Worm (Caenorhabditis elegans) whole organism, early embryonic: ENCODE results near the gene C39E9.8.

ENCODE experiments used
- B0310.2 ChIP-seq: sonication (generic microtip); optimal IDR thresholded peaks from 2 replicates; lab custom pipeline; 2016; ENCODE audit warnings: mild to moderate bottlenecking, missing genetic modification characterization, missing compliant biosample characterization
- F13C5.2 ChIP-seq: sonication (generic microtip); optimal IDR thresholded peaks from 2 replicates; lab custom pipeline; 2017; ENCODE audit warnings: mild to moderate bottlenecking, missing genetic modification characterization, inconsistent platforms, missing compliant biosample characterization
- aly-1 ChIP-seq: sonication (generic microtip); optimal IDR thresholded peaks from 2 replicates; lab custom pipeline; 2016; ENCODE audit warnings: missing genetic modification characterization, missing compliant biosample characterization
- ama-1 ChIP-seq: fragments of 150-350 bp; optimal IDR thresholded peaks from 2 replicates; lab custom pipeline; 2014
- ceh-13 ChIP-seq: fragments of 200-800 bp; sonication (Bioruptor generic); optimal IDR thresholded peaks from 2 replicates; lab custom pipeline; 2018; ENCODE audit warnings: mild to moderate bottlenecking, missing genetic modification characterization, missing compliant biosample characterization
- ceh-36 ChIP-seq: sonication (generic microtip); optimal IDR thresholded peaks from 2 replicates; lab custom pipeline; 2016; ENCODE audit warnings: missing genetic modification characterization, inconsistent platforms, missing compliant biosample characterization
- ets-7 ChIP-seq: sonication (generic microtip); optimal IDR thresholded peaks from 2 replicates; lab custom pipeline; 2016; ENCODE audit warnings: missing genotype, missing genetic modification characterization, missing compliant biosample characterization
- flt-1 ChIP-seq: fragments of 200-800 bp; sonication (Bioruptor generic); IDR thresholded peaks from 2 replicates; pipeline ENCODE4 v1.3.6; 2022; ENCODE audit warnings: missing genetic modification characterization, missing compliant biosample characterization
- hmbx-1 ChIP-seq: sonication (generic microtip); optimal IDR thresholded peaks from 2 replicates; lab custom pipeline; 2016; ENCODE audit warnings: mild to moderate bottlenecking, missing genetic modification characterization, missing compliant biosample characterization
- hmg-4 ChIP-seq: fragments of 200-800 bp; sonication (Bioruptor generic); optimal IDR thresholded peaks from 2 replicates; lab custom pipeline; 2018; ENCODE audit warnings: mild to moderate bottlenecking, missing genetic modification characterization, missing compliant biosample characterization
- hnd-1 ChIP-seq: sonication (generic microtip); optimal IDR thresholded peaks from 2 replicates; lab custom pipeline; 2016; ENCODE audit warnings: missing genetic modification characterization, missing compliant biosample characterization
- pes-1 ChIP-seq: fragments of 200-800 bp; sonication (Bioruptor generic); IDR thresholded peaks from 2 replicates; pipeline ENCODE4 v1.3.6; 2022; ENCODE audit warnings: missing genetic modification reagents, missing genetic modification characterization, missing compliant biosample characterization
- scrt-1 ChIP-seq: fragments of 200-800 bp; sonication (Bioruptor generic); IDR thresholded peaks from 2 replicates; pipeline ENCODE4 v1.3.6; 2022; ENCODE audit warnings: missing genetic modification characterization, missing compliant biosample characterization
- sea-1 ChIP-seq: fragments of 200-800 bp; sonication (Bioruptor generic); conservative IDR thresholded peaks from 2 replicates; pipeline ENCODE4 v1.3.6; 2022; ENCODE audit warnings: missing genetic modification characterization, missing compliant biosample characterization
- tbx-11 ChIP-seq: fragments of 200-800 bp; sonication (Bioruptor generic); IDR thresholded peaks from 2 replicates; pipeline ENCODE4 v1.3.6; 2022; ENCODE audit warnings: missing genetic modification characterization, missing compliant biosample characterization
- tbx-37 ChIP-seq: fragments of 200-800 bp; sonication (Bioruptor generic); conservative IDR thresholded peaks from 2 replicates; pipeline ENCODE4 v1.3.6; 2022; ENCODE audit warnings: missing genetic modification reagents, missing genetic modification characterization, missing compliant biosample characterization
- tra-4 ChIP-seq: sonication (generic microtip); optimal IDR thresholded peaks from 2 replicates; lab custom pipeline; 2017; ENCODE audit warnings: missing genetic modification characterization, missing compliant biosample characterization

The C39E9.8 gene

ce11 chrIV:13116679-13117078, 37.4 kb downstream of the C39E9.8 start:
- no peak for TF ChIP-seq ets-7 (tag; lab: Kevin White, UChicago)
- TF ChIP-seq ama-1 (lab: Kevin White, UChicago) = no peak
- no peak for TF ChIP-seq aly-1
- TF ChIP-seq hmbx-1 (tag; lab: Kevin White, UChicago) = no peak
- no peak for TF ChIP-seq F13C5.2
- TF ChIP-seq tra-4 (tag; lab: Kevin White, UChicago) = no peak
- TF ChIP-seq flt-1 (GFP tag; lab: Robert Waterston, UW) = no peak
- no peak for TF ChIP-seq ceh-36 (tag; lab: Kevin White, UChicago)
- no peak for TF ChIP-seq pes-1
- TF ChIP-seq B0310.2 = no peak
- no peak for TF ChIP-seq hnd-1 (tag; lab: Kevin White, UChicago)
- TF ChIP-seq scrt-1 (GFP tag; lab: Robert Waterston, UW) = no peak
- no peak for TF ChIP-seq hmg-4
- TF ChIP-seq tbx-11 (GFP tag; lab: Robert Waterston, UW) = no peak

DNA sequence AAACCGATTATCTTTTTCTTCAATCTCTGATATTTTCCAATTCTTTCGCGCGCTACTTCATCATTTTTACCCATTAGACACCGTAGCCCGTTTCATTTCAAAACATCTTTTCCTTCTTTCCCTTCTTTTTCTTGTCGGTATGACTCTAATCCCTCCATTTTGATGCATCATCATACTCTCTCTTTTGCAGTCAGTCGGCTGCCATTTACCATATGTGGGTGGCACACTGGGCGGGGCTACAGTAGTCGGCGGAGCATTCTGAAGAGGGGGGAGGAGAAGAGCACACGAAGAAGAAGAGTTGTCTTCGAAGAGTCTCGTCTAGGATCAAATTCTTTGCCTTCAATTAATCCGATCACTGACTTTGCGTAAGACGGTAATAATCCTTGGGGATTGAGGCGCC, 39.5 kb downstream of the C39E9.8 start, which contains the start of gene unc-30:
TSS of gene unc-30 (plus strand) at position 184 of the 400 bp plus-strand sequence.
- no peak for TF ChIP-seq tbx-11 (GFP tag; lab: Robert Waterston, UW)
- no peak for TF ChIP-seq ets-7 (tag; lab: Kevin White, UChicago)
- TF ChIP-seq ceh-36 (tag; lab: Kevin White, UChicago) = peak; percentile 63
- TF ChIP-seq pes-1 = no peak

ce11 chrIV:13121396-13121795, 42.1 kb downstream of the C39E9.8 start:
- TF ChIP-seq hmbx-1 (tag; lab: Kevin White, UChicago) = no peak

DNA sequence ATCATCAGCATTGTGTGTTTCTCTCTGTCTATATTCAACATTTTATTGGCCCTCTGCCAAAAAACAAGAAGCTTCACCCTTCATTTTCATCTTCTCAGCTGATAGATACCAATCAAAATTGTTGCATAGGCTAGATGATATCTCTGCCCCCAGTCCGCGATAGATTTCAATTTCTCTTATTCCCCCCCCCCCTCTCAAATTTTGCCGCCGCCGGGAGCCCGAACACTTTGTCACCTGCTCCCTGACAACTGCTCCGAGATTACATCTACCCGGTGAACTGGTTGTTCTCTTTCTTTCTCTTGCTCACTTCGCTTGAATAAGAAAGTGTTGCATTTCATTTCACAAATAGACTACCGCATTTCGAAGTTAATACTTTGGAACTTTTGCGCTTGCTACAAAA, 46.8 kb downstream of the C39E9.8 start:
- TF ChIP-seq hmbx-1 (tag; lab: Kevin White, UChicago) = no peak
- TF ChIP-seq hnd-1 (tag; lab: Kevin White, UChicago) = no peak
- TF ChIP-seq sea-1 (GFP tag; lab: Robert Waterston, UW) = no peak
- TF ChIP-seq hmg-4 = no peak
- no peak for TF ChIP-seq scrt-1 (GFP tag; lab: Robert Waterston, UW)
- no peak for TF ChIP-seq tra-4 (tag; lab: Kevin White, UChicago)
- no peak for TF ChIP-seq F13C5.2
- no peak for TF ChIP-seq tbx-11 (GFP tag; lab: Robert Waterston, UW)

- TF ChIP-seq tbx-37 (GFP tag; lab: Robert Waterston, UW) (no peak), F13C5.2 (no peak), hnd-1 (tag; lab: Kevin White, UChicago) (no peak), flt-1 (GFP tag; lab: Robert Waterston, UW) (no peak), ceh-13 (GFP tag; lab: Kevin White, UChicago) (no peak), tra-4 (tag; lab: Kevin White, UChicago) (no peak), hmg-4 (no peak), sea-1 (GFP tag; lab: Robert Waterston, UW) (no peak), aly-1 (no peak), hmbx-1 (tag; lab: Kevin White, UChicago) (no peak), ets-7 (tag; lab: Kevin White, UChicago) (no peak), ama-1 (lab: Kevin White, UChicago) (no peak), B0310.2 (no peak), tbx-11 (GFP tag; lab: Robert Waterston, UW) (no peak), pes-1 (no peak)
Measured at ce11 chrIV:13127720-13128119, 48.5 kb downstream of the C39E9.8 start.
